Worm (Caenorhabditis elegans) whole organism, early embryonic: Measurements from ENCODE around the gene F48B9.8.

Source experiments
- B0310.2 ChIP-seq: sonication (generic microtip); optimal IDR thresholded peaks from 2 replicates; lab custom pipeline; 2016; ENCODE audit warnings: mild to moderate bottlenecking, missing genetic modification characterization, missing compliant biosample characterization
- F13C5.2 ChIP-seq: sonication (generic microtip); optimal IDR thresholded peaks from 2 replicates; lab custom pipeline; 2017; ENCODE audit warnings: mild to moderate bottlenecking, missing genetic modification characterization, inconsistent platforms, missing compliant biosample characterization
- aly-1 ChIP-seq: sonication (generic microtip); optimal IDR thresholded peaks from 2 replicates; lab custom pipeline; 2016; ENCODE audit warnings: missing genetic modification characterization, missing compliant biosample characterization
- ama-1 ChIP-seq: fragments of 150-350 bp; optimal IDR thresholded peaks from 2 replicates; lab custom pipeline; 2014
- ceh-13 ChIP-seq: fragments of 200-800 bp; sonication (Bioruptor generic); optimal IDR thresholded peaks from 2 replicates; lab custom pipeline; 2018; ENCODE audit warnings: mild to moderate bottlenecking, missing genetic modification characterization, missing compliant biosample characterization
- ceh-36 ChIP-seq: sonication (generic microtip); optimal IDR thresholded peaks from 2 replicates; lab custom pipeline; 2016; ENCODE audit warnings: missing genetic modification characterization, inconsistent platforms, missing compliant biosample characterization
- ets-7 ChIP-seq: sonication (generic microtip); optimal IDR thresholded peaks from 2 replicates; lab custom pipeline; 2016; ENCODE audit warnings: missing genotype, missing genetic modification characterization, missing compliant biosample characterization
- flt-1 ChIP-seq: fragments of 200-800 bp; sonication (Bioruptor generic); IDR thresholded peaks from 2 replicates; pipeline ENCODE4 v1.3.6; 2022; ENCODE audit warnings: missing genetic modification characterization, missing compliant biosample characterization
- hmbx-1 ChIP-seq: sonication (generic microtip); optimal IDR thresholded peaks from 2 replicates; lab custom pipeline; 2016; ENCODE audit warnings: mild to moderate bottlenecking, missing genetic modification characterization, missing compliant biosample characterization
- hmg-4 ChIP-seq: fragments of 200-800 bp; sonication (Bioruptor generic); optimal IDR thresholded peaks from 2 replicates; lab custom pipeline; 2018; ENCODE audit warnings: mild to moderate bottlenecking, missing genetic modification characterization, missing compliant biosample characterization
- hnd-1 ChIP-seq: sonication (generic microtip); optimal IDR thresholded peaks from 2 replicates; lab custom pipeline; 2016; ENCODE audit warnings: missing genetic modification characterization, missing compliant biosample characterization
- pes-1 ChIP-seq: fragments of 200-800 bp; sonication (Bioruptor generic); IDR thresholded peaks from 2 replicates; pipeline ENCODE4 v1.3.6; 2022; ENCODE audit warnings: missing genetic modification reagents, missing genetic modification characterization, missing compliant biosample characterization
- scrt-1 ChIP-seq: fragments of 200-800 bp; sonication (Bioruptor generic); IDR thresholded peaks from 2 replicates; pipeline ENCODE4 v1.3.6; 2022; ENCODE audit warnings: missing genetic modification characterization, missing compliant biosample characterization
- sea-1 ChIP-seq: fragments of 200-800 bp; sonication (Bioruptor generic); conservative IDR thresholded peaks from 2 replicates; pipeline ENCODE4 v1.3.6; 2022; ENCODE audit warnings: missing genetic modification characterization, missing compliant biosample characterization
- tbx-11 ChIP-seq: fragments of 200-800 bp; sonication (Bioruptor generic); IDR thresholded peaks from 2 replicates; pipeline ENCODE4 v1.3.6; 2022; ENCODE audit warnings: missing genetic modification characterization, missing compliant biosample characterization
- tbx-37 ChIP-seq: fragments of 200-800 bp; sonication (Bioruptor generic); conservative IDR thresholded peaks from 2 replicates; pipeline ENCODE4 v1.3.6; 2022; ENCODE audit warnings: missing genetic modification reagents, missing genetic modification characterization, missing compliant biosample characterization
- tra-4 ChIP-seq: sonication (generic microtip); optimal IDR thresholded peaks from 2 replicates; lab custom pipeline; 2017; ENCODE audit warnings: missing genetic modification characterization, missing compliant biosample characterization

F48B9.8 gene

DNA sequence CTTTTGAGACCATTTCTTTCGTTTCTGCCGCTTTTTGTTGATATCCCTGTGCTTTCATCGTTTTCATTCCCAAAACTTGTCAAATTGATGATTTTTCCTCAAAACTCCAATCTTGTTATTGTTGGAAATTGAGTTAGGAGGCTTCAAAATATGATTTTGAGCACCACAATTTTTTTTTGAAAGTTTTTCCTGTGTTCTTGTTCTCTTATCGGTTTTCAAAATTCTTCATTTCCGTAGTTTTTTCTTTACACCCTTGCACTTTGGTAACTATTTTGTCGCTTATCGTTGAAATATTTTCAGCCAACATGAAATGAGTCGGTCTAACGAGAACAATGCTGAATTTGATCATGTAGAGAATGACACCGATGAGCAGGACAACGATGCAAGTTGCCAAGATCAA lies 4.4 kb upstream of the F48B9.8 start, which contains the start of gene F48B9.1:
F48B9.1 (plus strand) TSS at position 301 of the 400 bp plus-strand sequence.
- TF ChIP-seq flt-1 (no peak), ets-7 (no peak), B0310.2 (tag; lab: Kevin White, UChicago) (no peak), F13C5.2 (tag; lab: Kevin White, UChicago) (no peak), ceh-36 (tag; lab: Kevin White, UChicago) (no peak), sea-1 (GFP tag; lab: Robert Waterston, UW) (no peak), scrt-1 (GFP tag; lab: Robert Waterston, UW) (no peak), ama-1 (no peak)

DNA sequence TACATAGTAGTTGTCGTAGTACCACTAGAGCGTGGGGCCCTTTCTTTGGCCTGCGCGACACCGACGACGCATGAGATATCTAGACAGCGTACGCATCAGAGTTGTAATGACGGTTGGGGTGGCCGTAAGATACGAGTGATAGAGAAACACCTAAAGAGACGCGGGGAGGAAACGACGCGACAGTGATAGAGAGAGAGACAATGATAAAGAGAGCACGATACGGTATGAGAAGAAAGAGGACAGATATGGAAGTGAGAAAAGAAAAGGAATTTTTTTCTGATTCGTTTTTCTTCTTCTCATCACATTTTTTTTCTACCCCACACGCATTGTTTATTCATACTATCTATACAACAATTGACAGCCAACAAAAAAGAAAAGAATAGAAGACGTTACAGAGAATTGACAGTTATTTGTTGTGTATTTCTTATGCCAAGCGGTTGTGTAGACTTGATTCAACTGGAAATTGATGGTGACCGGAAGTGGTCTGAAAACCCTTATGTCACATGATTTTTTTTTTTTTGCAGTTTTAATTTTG lies 2.3 kb upstream of the F48B9.8 start:
- TF ChIP-seq flt-1, result no peak
- no peak for TF ChIP-seq ama-1
- TF ChIP-seq tbx-11 (GFP tag; lab: Robert Waterston, UW), result no peak
- no peak for TF ChIP-seq ceh-36 (tag; lab: Kevin White, UChicago)
- no peak for TF ChIP-seq ets-7
- TF ChIP-seq scrt-1 (GFP tag; lab: Robert Waterston, UW), result no peak
- TF ChIP-seq aly-1 (tag; lab: Kevin White, UChicago), result no peak
- no peak for TF ChIP-seq tbx-37 (GFP tag; lab: Robert Waterston, UW)
- TF ChIP-seq sea-1 (GFP tag; lab: Robert Waterston, UW), result no peak
- TF ChIP-seq ceh-13 (GFP tag; lab: Kevin White, UChicago), result no peak
- TF ChIP-seq pes-1, result no peak

DNA sequence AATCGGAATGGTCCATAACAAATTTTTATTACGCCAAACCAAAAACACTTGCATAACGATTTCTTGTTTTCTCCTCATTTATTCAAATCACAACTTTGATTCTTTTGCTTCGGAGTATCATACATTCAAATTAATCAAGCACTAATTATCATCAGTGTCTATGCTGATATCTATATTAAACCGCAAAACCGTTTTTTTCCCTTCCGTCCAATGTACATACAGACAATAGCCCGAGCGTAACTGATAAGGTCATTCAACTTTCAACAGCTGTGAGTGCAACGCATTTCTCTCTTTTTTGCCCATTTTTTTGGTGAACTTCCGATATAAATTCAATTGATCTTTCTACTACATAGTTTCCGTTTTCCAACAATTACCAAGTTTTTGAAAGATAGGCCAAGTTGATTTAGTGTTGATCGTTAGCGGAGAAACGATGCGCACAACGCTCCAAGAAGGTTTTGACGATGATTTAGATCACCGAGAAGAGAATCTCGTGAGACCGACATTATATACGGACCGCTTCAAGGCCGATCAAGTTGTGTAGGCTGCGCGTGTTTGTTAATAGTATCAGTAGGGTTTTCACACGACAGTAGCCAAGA lies 1.6 kb upstream of the F48B9.8 start:
- no peak for TF ChIP-seq tra-4 (tag; lab: Kevin White, UChicago)
- TF ChIP-seq aly-1 (tag; lab: Kevin White, UChicago), result no peak
- no peak for TF ChIP-seq ets-7
- TF ChIP-seq ama-1, result no peak

DNA sequence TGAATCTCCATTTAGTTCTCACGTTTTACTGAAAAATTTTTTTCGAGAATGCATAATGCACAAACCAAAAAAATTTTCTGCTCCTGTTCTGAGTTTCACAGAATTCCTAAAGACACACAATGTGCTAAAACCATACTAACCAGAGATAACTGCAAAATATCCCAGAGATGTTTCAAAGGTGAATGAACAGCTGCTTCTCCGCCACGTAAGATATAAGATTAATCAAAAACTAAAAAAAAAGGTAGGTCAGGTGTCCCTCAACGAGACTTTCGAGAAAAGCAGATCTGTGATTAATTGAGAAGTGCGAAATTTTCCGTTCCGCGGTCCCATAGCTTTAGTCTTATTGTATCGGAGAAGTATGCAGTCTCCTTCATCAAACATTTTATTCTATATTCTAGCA lies 11.5 kb downstream of the F48B9.8 start, which contains the start of gene F48B9.3:
F48B9.3 (plus strand) TSS at position 301 of the 400 bp plus-strand sequence.
- TF ChIP-seq flt-1, result no peak
- no peak for TF ChIP-seq F13C5.2 (tag; lab: Kevin White, UChicago)
- TF ChIP-seq tra-4 (tag; lab: Kevin White, UChicago), result no peak
- TF ChIP-seq hmbx-1 (tag; lab: Kevin White, UChicago), result no peak
- no peak for TF ChIP-seq ceh-13 (GFP tag; lab: Kevin White, UChicago)
- no peak for TF ChIP-seq tbx-11 (GFP tag; lab: Robert Waterston, UW)
- no peak for TF ChIP-seq B0310.2 (tag; lab: Kevin White, UChicago)
- no peak for TF ChIP-seq ama-1
- no peak for TF ChIP-seq sea-1 (GFP tag; lab: Robert Waterston, UW)
- TF ChIP-seq scrt-1 (GFP tag; lab: Robert Waterston, UW), result no peak
- no peak for TF ChIP-seq aly-1 (tag; lab: Kevin White, UChicago)
- TF ChIP-seq tbx-37 (GFP tag; lab: Robert Waterston, UW), result no peak
- TF ChIP-seq pes-1, result no peak

DNA sequence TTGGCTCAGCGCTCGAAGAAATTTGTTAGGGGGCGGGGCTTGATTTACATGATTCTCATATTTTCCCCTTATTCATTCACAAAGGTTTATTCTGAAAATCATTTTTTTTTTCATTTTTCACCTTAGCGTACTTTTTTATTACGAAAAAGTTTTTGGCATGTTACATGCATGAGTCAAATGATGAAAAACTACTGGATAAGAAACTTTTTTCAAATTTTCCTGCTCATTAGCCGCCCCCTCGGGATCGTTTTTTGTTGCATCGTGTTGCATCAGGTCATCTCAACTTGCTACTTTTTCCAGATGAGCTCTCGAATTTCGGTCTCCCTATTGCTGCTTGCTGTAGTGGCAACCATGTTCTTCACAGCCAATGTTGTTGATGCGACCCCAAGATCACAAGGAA lies 13.1 kb downstream of the F48B9.8 start, which contains the start of gene pdf-2:
pdf-2 (plus strand) TSS at position 301 of the 400 bp plus-strand sequence.
- no peak for TF ChIP-seq tbx-37 (GFP tag; lab: Robert Waterston, UW)
- TF ChIP-seq ceh-13 (GFP tag; lab: Kevin White, UChicago), result no peak
- no peak for TF ChIP-seq tbx-11 (GFP tag; lab: Robert Waterston, UW)
- TF ChIP-seq sea-1 (GFP tag; lab: Robert Waterston, UW), result no peak
- no peak for TF ChIP-seq flt-1
- no peak for TF ChIP-seq F13C5.2 (tag; lab: Kevin White, UChicago)
- TF ChIP-seq ceh-36 (tag; lab: Kevin White, UChicago), result no peak
- TF ChIP-seq aly-1 (tag; lab: Kevin White, UChicago), result no peak
- TF ChIP-seq hmbx-1 (tag; lab: Kevin White, UChicago), result no peak
- TF ChIP-seq B0310.2 (tag; lab: Kevin White, UChicago), result no peak
- no peak for TF ChIP-seq tra-4 (tag; lab: Kevin White, UChicago)
- TF ChIP-seq hmg-4, result no peak

DNA sequence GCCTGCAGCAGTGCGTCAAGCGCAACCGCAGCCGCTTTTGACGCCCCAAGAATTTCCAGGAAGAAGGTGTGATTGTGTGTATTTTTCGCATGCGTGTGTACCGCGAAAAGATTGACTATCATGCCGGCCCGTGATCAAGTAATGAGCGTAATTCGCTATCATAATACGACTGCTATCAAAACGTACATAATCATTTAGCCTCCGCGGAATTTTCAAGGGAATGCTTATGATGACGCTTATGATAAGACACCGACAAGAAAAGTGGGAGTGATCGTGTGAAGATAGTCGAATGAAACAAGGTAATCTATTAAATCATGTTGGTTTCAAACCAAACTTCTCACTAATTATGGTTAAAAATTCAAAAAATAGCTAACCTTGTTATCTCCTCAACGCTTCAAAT lies 18.4 kb downstream of the F48B9.8 start:
- no peak for TF ChIP-seq pes-1
- no peak for TF ChIP-seq ama-1
- TF ChIP-seq tbx-37 (GFP tag; lab: Robert Waterston, UW), result no peak

DNA sequence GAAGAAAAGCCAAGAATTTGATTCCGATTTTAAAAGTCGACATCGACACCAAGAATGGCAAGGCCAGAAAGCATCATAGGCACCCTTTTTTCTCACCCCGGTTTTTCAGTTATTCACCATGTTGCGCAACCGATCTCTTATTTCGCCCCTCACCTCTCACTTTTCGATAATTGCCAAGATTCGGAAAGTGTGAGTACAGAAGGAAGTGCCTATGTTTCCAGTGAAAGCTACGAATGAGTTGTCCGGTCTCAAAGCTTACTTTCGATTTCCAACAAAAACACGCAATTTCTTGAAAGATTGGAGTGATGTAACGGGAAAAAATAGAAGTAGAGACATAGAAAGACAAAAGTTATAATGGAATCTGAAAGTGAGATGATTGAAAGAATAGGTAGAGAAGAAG lies 22.4 kb downstream of the F48B9.8 start:
- TF ChIP-seq ets-7, result no peak
- no peak for TF ChIP-seq tbx-11 (GFP tag; lab: Robert Waterston, UW)
- no peak for TF ChIP-seq hmg-4
- TF ChIP-seq hmbx-1 (tag; lab: Kevin White, UChicago), result no peak
- TF ChIP-seq B0310.2 (tag; lab: Kevin White, UChicago), result no peak
- no peak for TF ChIP-seq flt-1
- no peak for TF ChIP-seq ama-1
- no peak for TF ChIP-seq tbx-37 (GFP tag; lab: Robert Waterston, UW)
- TF ChIP-seq scrt-1 (GFP tag; lab: Robert Waterston, UW), result no peak
- no peak for TF ChIP-seq pes-1
- TF ChIP-seq F13C5.2 (tag; lab: Kevin White, UChicago), result no peak
- TF ChIP-seq ceh-13 (GFP tag; lab: Kevin White, UChicago), result no peak
- TF ChIP-seq sea-1 (GFP tag; lab: Robert Waterston, UW), result no peak
- TF ChIP-seq tra-4 (tag; lab: Kevin White, UChicago), result no peak
- no peak for TF ChIP-seq aly-1 (tag; lab: Kevin White, UChicago)
- no peak for TF ChIP-seq hnd-1
- no peak for TF ChIP-seq ceh-36 (tag; lab: Kevin White, UChicago)

DNA sequence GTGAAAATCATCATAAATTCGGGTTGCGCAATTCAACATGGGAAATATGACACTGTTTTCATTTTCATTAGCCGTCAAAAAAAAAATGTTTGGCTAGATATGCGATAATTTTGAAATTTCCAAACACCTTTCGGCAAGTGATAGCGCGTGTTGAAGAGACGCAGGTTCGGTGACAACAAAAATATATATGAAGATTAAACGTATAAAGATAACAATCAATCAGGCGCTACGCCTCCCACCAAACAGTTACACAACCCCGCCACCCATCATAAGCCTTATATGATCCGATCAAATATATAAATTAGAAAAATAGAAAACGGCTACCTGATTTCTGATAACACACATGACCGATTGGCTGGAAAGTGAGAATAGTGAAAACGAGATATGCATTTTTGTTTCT lies 24.1 kb downstream of the F48B9.8 start:
- no peak for TF ChIP-seq tbx-11 (GFP tag; lab: Robert Waterston, UW)
